Worm (Caenorhabditis elegans) whole organism, late embryonic: ENCODE data around the gene F21D9.2.

Source experiments
- C38D4.7 ChIP-seq: fragments of 200-800 bp; sonication (Bioruptor generic); optimal IDR thresholded peaks from 2 replicates; lab custom pipeline; 2018; ENCODE audit warnings: mild to moderate bottlenecking, missing genetic modification characterization, moderate library complexity, missing compliant biosample characterization
- F13H6.1 ChIP-seq: sonication (generic microtip); optimal IDR thresholded peaks from 2 replicates; lab custom pipeline; 2016; ENCODE audit warnings: missing genetic modification characterization, missing compliant biosample characterization
- K09A11.1 ChIP-seq: sonication (generic microtip); optimal IDR thresholded peaks from 2 replicates; lab custom pipeline; 2017; ENCODE audit warnings: antibody characterized with exemption, mild to moderate bottlenecking, missing genetic modification characterization, missing compliant biosample characterization; ENCODE audit not compliant: insufficient read depth
- ama-1 ChIP-seq: fragments of 150-350 bp; optimal IDR thresholded peaks from 2 replicates; lab custom pipeline; 2014
- ceh-14 ChIP-seq: sonication (generic microtip); optimal IDR thresholded peaks from 2 replicates; lab custom pipeline; 2016; ENCODE audit warnings: missing genotype, missing genetic modification characterization, missing compliant biosample characterization
- ceh-2 ChIP-seq: sonication (generic microtip); optimal IDR thresholded peaks from 2 replicates; lab custom pipeline; 2016; ENCODE audit warnings: missing genotype, missing genetic modification characterization, missing compliant biosample characterization
- ceh-24 ChIP-seq: sonication (generic microtip); optimal IDR thresholded peaks from 2 replicates; lab custom pipeline; 2016; ENCODE audit warnings: mild to moderate bottlenecking, missing genetic modification characterization, missing compliant biosample characterization
- ceh-30 ChIP-seq: fragments of 150-350 bp; optimal IDR thresholded peaks from 2 replicates; lab custom pipeline; 2014; ENCODE audit warnings: missing biosample characterization, missing genetic modification characterization
- ceh-34 ChIP-seq: sonication (generic microtip); optimal IDR thresholded peaks from 2 replicates; lab custom pipeline; 2016; ENCODE audit warnings: mild to moderate bottlenecking, missing genetic modification characterization, missing compliant biosample characterization
- ceh-6 ChIP-seq: fragments of 200-800 bp; sonication (Bioruptor generic); optimal IDR thresholded peaks from 2 replicates; lab custom pipeline; 2018; ENCODE audit warnings: mild to moderate bottlenecking, missing genetic modification characterization, missing compliant biosample characterization
- che-1 ChIP-seq: sonication (generic microtip); optimal IDR thresholded peaks from 2 replicates; lab custom pipeline; 2016; ENCODE audit warnings: mild to moderate bottlenecking, missing genetic modification characterization, missing compliant biosample characterization
- dmd-4 ChIP-seq: sonication (generic microtip); optimal IDR thresholded peaks from 2 replicates; lab custom pipeline; 2016; ENCODE audit warnings: borderline replicate concordance, missing genetic modification characterization, missing compliant biosample characterization
- dve-1 ChIP-seq: sonication (generic microtip); optimal IDR thresholded peaks from 2 replicates; lab custom pipeline; 2017; ENCODE audit warnings: antibody characterized with exemption, mild to moderate bottlenecking, missing genetic modification characterization, missing compliant biosample characterization
- elt-2 ChIP-seq: sonication (generic microtip); optimal IDR thresholded peaks from 2 replicates; lab custom pipeline; 2016; ENCODE audit warnings: missing genetic modification reagents, missing genetic modification characterization, missing compliant biosample characterization
- elt-4 ChIP-seq: sonication (generic microtip); optimal IDR thresholded peaks from 2 replicates; lab custom pipeline; 2016; ENCODE audit warnings: missing genetic modification characterization, missing compliant biosample characterization
- fax-1 ChIP-seq: sonication (generic microtip); optimal IDR thresholded peaks from 2 replicates; lab custom pipeline; 2016; ENCODE audit warnings: missing genotype, missing genetic modification characterization, missing compliant biosample characterization
- fkh-10 ChIP-seq: fragments of 150-350 bp; optimal IDR thresholded peaks from 2 replicates; lab custom pipeline; 2014; ENCODE audit warnings: missing biosample characterization, missing genetic modification reagents, missing genetic modification characterization
- hlh-13 ChIP-seq: fragments of 200-800 bp; sonication (Bioruptor generic); optimal IDR thresholded peaks from 2 replicates; lab custom pipeline; 2018; ENCODE audit warnings: mild to moderate bottlenecking, missing genetic modification characterization, missing compliant biosample characterization
- hlh-15 ChIP-seq: sonication (generic microtip); optimal IDR thresholded peaks from 2 replicates; lab custom pipeline; 2016; ENCODE audit warnings: missing genetic modification characterization, missing compliant biosample characterization
- hlh-30 ChIP-seq: sonication (generic microtip); optimal IDR thresholded peaks from 2 replicates; lab custom pipeline; 2017; ENCODE audit warnings: antibody characterized with exemption, missing genetic modification characterization, missing compliant biosample characterization; ENCODE audit not compliant: insufficient read depth
- hlh-8 ChIP-seq: sonication (generic microtip); optimal IDR thresholded peaks from 2 replicates; lab custom pipeline; 2016; ENCODE audit warnings: missing genotype, missing genetic modification characterization, missing compliant biosample characterization
- lim-6 ChIP-seq: sonication (generic microtip); optimal IDR thresholded peaks from 2 replicates; lab custom pipeline; 2016; ENCODE audit warnings: missing genetic modification characterization, missing compliant biosample characterization
- madf-2 ChIP-seq: sonication (generic microtip); optimal IDR thresholded peaks from 2 replicates; lab custom pipeline; 2017; ENCODE audit warnings: missing genetic modification characterization, missing compliant biosample characterization
- nhr-11 ChIP-seq: fragments of 150-350 bp; optimal IDR thresholded peaks from 2 replicates; lab custom pipeline; 2014; ENCODE audit warnings: missing biosample characterization, missing genetic modification characterization
- odd-2 ChIP-seq: sonication (generic microtip); optimal IDR thresholded peaks from 2 replicates; lab custom pipeline; 2017; ENCODE audit warnings: antibody characterized with exemption, mild to moderate bottlenecking, missing genetic modification characterization, missing compliant biosample characterization
- pag-3 ChIP-seq: sonication (generic microtip); optimal IDR thresholded peaks from 2 replicates; lab custom pipeline; 2016; ENCODE audit warnings: missing compliant biosample characterization, missing genetic modification characterization, borderline replicate concordance
- pat-9 ChIP-seq: fragments of 200-800 bp; sonication (Bioruptor generic); optimal IDR thresholded peaks from 2 replicates; lab custom pipeline; 2018; ENCODE audit warnings: mild to moderate bottlenecking, missing genetic modification characterization, moderate library complexity, missing compliant biosample characterization
- pha-4 ChIP-seq: fragments of 150-350 bp; optimal IDR thresholded peaks from 2 replicates; lab custom pipeline; 2018; ENCODE audit warnings: missing biosample characterization, missing genetic modification reagents, missing genetic modification characterization
- ref-2 ChIP-seq: sonication (generic microtip); optimal IDR thresholded peaks from 2 replicates; lab custom pipeline; 2016; ENCODE audit warnings: missing genetic modification characterization, missing compliant biosample characterization
- sox-4 ChIP-seq: sonication (generic microtip); optimal IDR thresholded peaks from 2 replicates; lab custom pipeline; 2017; ENCODE audit warnings: mild to moderate bottlenecking, missing genetic modification characterization, inconsistent platforms, missing compliant biosample characterization
- tbx-7 ChIP-seq: sonication (generic microtip); optimal IDR thresholded peaks from 2 replicates; lab custom pipeline; 2016; ENCODE audit warnings: missing genotype, missing genetic modification characterization, missing compliant biosample characterization
- unc-55 ChIP-seq: sonication (generic microtip); optimal IDR thresholded peaks from 2 replicates; lab custom pipeline; 2017; ENCODE audit warnings: missing biosample characterization, missing genetic modification reagents, missing genetic modification characterization
- ztf-16 ChIP-seq: sonication (generic microtip); optimal IDR thresholded peaks from 2 replicates; lab custom pipeline; 2017; ENCODE audit warnings: missing genetic modification characterization, missing compliant biosample characterization

Gene F21D9.2

ce11 chrV:19262349-19262748 lies at the start of gene F21D9.2:
Gene F21D9.2 (minus strand): TSS chrV:19262449.
- no peak for TF ChIP-seq fkh-10 (GFP tag; lab: Kevin White, UChicago)
- no peak for TF ChIP-seq tbx-7 (tag; lab: Kevin White, UChicago)
- no peak for TF ChIP-seq madf-2 (tag; lab: Kevin White, UChicago)
- TF ChIP-seq ceh-6 (GFP tag; lab: Kevin White, UChicago), result no peak
- TF ChIP-seq hlh-13 (GFP tag; lab: Kevin White, UChicago), result no peak
- TF ChIP-seq hlh-15 (tag; lab: Kevin White, UChicago), result no peak
- no peak for TF ChIP-seq fax-1 (tag; lab: Kevin White, UChicago)
- no peak for TF ChIP-seq ceh-24 (tag; lab: Kevin White, UChicago)
- TF ChIP-seq unc-55 (GFP tag; lab: Kevin White, UChicago), result no peak
- TF ChIP-seq dve-1 (tag; lab: Kevin White, UChicago), result no peak

- TF ChIP-seq elt-2 (tag; lab: Kevin White, UChicago), result no peak
Measured at ce11 chrV:19311391-19311790, 49.1 kb upstream of the F21D9.2 start, which contains the start of gene C43D7.8. Gene C43D7.8 (minus strand): TSS chrV:19311491.

ce11 chrV:19309591-19309990 lies 47.3 kb upstream of the F21D9.2 start, which contains the start of gene F55C9.11:
Gene F55C9.11 (minus strand): TSS chrV:19309691.
- TF ChIP-seq ref-2 (tag; lab: Kevin White, UChicago) (no peak), madf-2 (tag; lab: Kevin White, UChicago) (no peak), lim-6 (no peak), odd-2 (no peak), pag-3 (no peak), ceh-6 (GFP tag; lab: Kevin White, UChicago) (no peak), elt-2 (tag; lab: Kevin White, UChicago) (no peak), pat-9 (tag; lab: Kevin White, UChicago) (no peak), ceh-30 (tag; lab: Kevin White, UChicago) (no peak), ceh-14 (no peak), pha-4 (no peak), tbx-7 (tag; lab: Kevin White, UChicago) (no peak), ceh-2 (no peak), ama-1 (no peak), ceh-24 (tag; lab: Kevin White, UChicago) (no peak), nhr-11 (tag; lab: Kevin White, UChicago) (no peak), ztf-16 (tag; lab: Kevin White, UChicago) (no peak), hlh-30 (tag; lab: Kevin White, UChicago) (no peak)

- TF ChIP-seq C38D4.7 (GFP tag; lab: Kevin White, UChicago) (no peak), tbx-7 (tag; lab: Kevin White, UChicago) (no peak), sox-4 (no peak), ceh-30 (tag; lab: Kevin White, UChicago) (no peak), dmd-4 (tag; lab: Kevin White, UChicago) (no peak), ceh-34 (no peak), F13H6.1 (tag; lab: Kevin White, UChicago) (no peak), hlh-8 (tag; lab: Kevin White, UChicago) (no peak), elt-4 (tag; lab: Kevin White, UChicago) (no peak), che-1 (tag; lab: Kevin White, UChicago) (no peak)
Measured at ce11 chrV:19308137-19308536, 45.9 kb upstream of the F21D9.2 start.

- TF ChIP-seq ama-1 (no peak), K09A11.1 (no peak)
Measured at ce11 chrV:19306906-19307305, 44.7 kb upstream of the F21D9.2 start, which contains the start of gene F55C9.15. Gene F55C9.15 (minus strand): TSS chrV:19307006.
